Worm (Caenorhabditis elegans) whole organism, young adult: ENCODE data around the gene ascc-1.

Source experiments
- B0336.3 ChIP-seq: fragments of 200-800 bp; sonication (Bioruptor generic); IDR thresholded peaks from 2 replicates; pipeline ENCODE4 v1.3.6; 2022; ENCODE audit warnings: missing genetic modification characterization, missing compliant biosample characterization
- C06A6.2 ChIP-seq: fragments of 200-800 bp; sonication (Bioruptor generic); conservative IDR thresholded peaks from 2 replicates; pipeline ENCODE4 v1.3.6; 2022; ENCODE audit warnings: missing genetic modification characterization, missing compliant biosample characterization
- ceh-27 ChIP-seq: fragments of 200-800 bp; sonication (Bioruptor generic); optimal IDR thresholded peaks from 2 replicates; lab custom pipeline; 2018; ENCODE audit warnings: mild to moderate bottlenecking, missing genetic modification characterization, moderate library complexity, missing compliant biosample characterization
- hmg-1.2 ChIP-seq: fragments of 200-800 bp; sonication (Bioruptor generic); IDR thresholded peaks from 2 replicates; pipeline ENCODE4 v1.3.6; 2022; ENCODE audit warnings: missing genetic modification reagents, missing genetic modification characterization, missing compliant biosample characterization
- hmg-20 ChIP-seq: fragments of 200-800 bp; sonication (Bioruptor generic); IDR thresholded peaks from 2 replicates; pipeline ENCODE4 v1.3.6; 2022; ENCODE audit warnings: missing genetic modification reagents, missing genetic modification characterization, missing compliant biosample characterization
- madf-10 ChIP-seq: sonication (generic microtip); optimal IDR thresholded peaks from 2 replicates; lab custom pipeline; 2016; ENCODE audit warnings: mild to moderate bottlenecking, missing genetic modification characterization, missing compliant biosample characterization
- madf-3 ChIP-seq: fragments of 200-800 bp; sonication (Bioruptor generic); IDR thresholded peaks from 2 replicates; pipeline ENCODE4 v1.3.6; 2022; ENCODE audit warnings: missing genetic modification reagents, missing genetic modification characterization, missing compliant biosample characterization
- pha-4 ChIP-seq: fragments of 150-350 bp; sonication (generic microtip); optimal IDR thresholded peaks from 2 replicates; lab custom pipeline; 2014; ENCODE audit warnings: missing biosample characterization, missing genetic modification reagents, missing genetic modification characterization
- snpc-3.4 ChIP-seq: sonication (generic microtip); optimal IDR thresholded peaks from 2 replicates; lab custom pipeline; 2017; ENCODE audit warnings: missing genetic modification characterization, mild to moderate bottlenecking, missing compliant biosample characterization, antibody characterized with exemption, moderate library complexity, missing genotype, missing genetic modification reagents
- snpc-4 ChIP-seq, 5 experiments: fragments of 150-350 bp in 1 of 5; sonication (generic microtip) in 4 of 5; optimal IDR thresholded peaks; 2 replicates each; lab custom pipeline; 2014 to 2018; ENCODE audit warnings: missing genetic modification characterization in 5 of 5, missing biosample characterization in 3 of 5, antibody characterized with exemption in 2 of 5, mild to moderate bottlenecking in 2 of 5, missing compliant biosample characterization in 2 of 5, missing genotype in 2 of 5, moderate library complexity in 2 of 5, missing genetic modification reagents in 1 of 5
- sptf-2 ChIP-seq: fragments of 200-800 bp; sonication (Bioruptor generic); optimal IDR thresholded peaks from 2 replicates; lab custom pipeline; 2018; ENCODE audit warnings: mild to moderate bottlenecking, missing genetic modification characterization, missing compliant biosample characterization
- unc-130 ChIP-seq: sonication (generic microtip); optimal IDR thresholded peaks from 2 replicates; lab custom pipeline; 2016; ENCODE audit warnings: missing genetic modification reagents, missing genetic modification characterization, missing compliant biosample characterization
- zfh-2 ChIP-seq: fragments of 200-800 bp; sonication (Bioruptor generic); conservative IDR thresholded peaks from 2 replicates; pipeline ENCODE4 v1.3.6; 2022; ENCODE audit warnings: missing genetic modification reagents, missing genetic modification characterization, missing compliant biosample characterization

DNA sequence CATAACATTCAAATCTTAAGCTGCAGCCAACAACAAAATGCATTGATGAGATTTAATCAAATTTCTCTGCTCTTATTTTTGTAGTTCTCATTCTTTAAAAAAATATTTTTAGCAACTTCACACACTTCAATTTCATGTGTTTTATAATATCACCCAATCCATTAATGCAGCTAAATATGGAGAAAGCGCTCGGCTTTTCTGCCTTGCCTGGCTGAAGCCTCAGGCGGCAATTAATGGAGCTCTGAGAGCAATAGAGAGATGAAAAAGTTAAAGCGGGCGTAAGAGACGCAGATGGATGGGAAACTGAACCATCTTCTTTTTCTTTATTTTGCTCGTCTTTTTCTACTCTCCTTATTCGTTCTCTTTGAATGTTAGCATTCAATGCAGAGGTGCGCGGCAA lies 50.2 kb downstream of the ascc-1 start:
- TF ChIP-seq pha-4 (tag; lab: Kevin White, UChicago) (no peak), sptf-2 (GFP tag; lab: Kevin White, UChicago) (no peak), B0336.3 (GFP tag; lab: Robert Waterston, UW) (no peak), hmg-20 (no peak), snpc-3.4 (tag; lab: Kevin White, UChicago) (no peak), zfh-2 (GFP tag; lab: Robert Waterston, UW) (no peak), snpc-4 (GFP tag; optimal IDR thresholded peaks at IDR 0.05; lab: Kevin White, UChicago) (no peak), snpc-4 (tag; optimal IDR thresholded peaks at IDR 0.05; lab: Kevin White, UChicago) (no peak), C06A6.2 (no peak), hmg-1.2 (GFP tag; lab: Robert Waterston, UW) (no peak; the same call in 1 of the 2 replicates), madf-3 (GFP tag; lab: Robert Waterston, UW) (no peak), ceh-27 (GFP tag; lab: Kevin White, UChicago) (no peak), unc-130 (GFP tag; lab: Kevin White, UChicago) (no peak), madf-10 (tag; lab: Kevin White, UChicago) (no peak)
